Worm (Caenorhabditis elegans) whole organism, L1 larva: ENCODE data around the gene tbg-1.

Experiments used
- C34B4.2 ChIP-seq: sonication (generic microtip); optimal IDR thresholded peaks from 2 replicates; lab custom pipeline; 2017; ENCODE audit warnings: mild to moderate bottlenecking, missing genetic modification characterization, missing compliant biosample characterization
- F16B12.6 ChIP-seq: fragments of 150-350 bp; optimal IDR thresholded peaks from 2 replicates; lab custom pipeline; 2014; ENCODE audit warnings: missing biosample characterization, missing genetic modification characterization
- aha-1 ChIP-seq: fragments of 150-350 bp; optimal IDR thresholded peaks from 2 replicates; lab custom pipeline; 2014; ENCODE audit warnings: missing biosample characterization, missing genetic modification characterization
- alr-1 ChIP-seq: fragments of 200-800 bp; sonication (Bioruptor generic); optimal IDR thresholded peaks from 2 replicates; lab custom pipeline; 2018; ENCODE audit warnings: borderline replicate concordance, mild to moderate bottlenecking, missing genetic modification characterization, missing compliant biosample characterization
- blmp-1 ChIP-seq: fragments of 150-350 bp; optimal IDR thresholded peaks from 2 replicates; lab custom pipeline; 2014; ENCODE audit warnings: missing biosample characterization, missing genetic modification characterization
- ceh-8 ChIP-seq: fragments of 200-800 bp; sonication (Bioruptor generic); optimal IDR thresholded peaks from 2 replicates; lab custom pipeline; 2018; ENCODE audit warnings: mild to moderate bottlenecking, missing genetic modification characterization, moderate library complexity, missing compliant biosample characterization
- ceh-88 ChIP-seq: fragments of 200-800 bp; sonication (Bioruptor generic); IDR thresholded peaks from 2 replicates; pipeline ENCODE4 v1.3.6; 2022; ENCODE audit warnings: missing genetic modification characterization, missing compliant biosample characterization
- ceh-90 ChIP-seq: sonication (generic microtip); optimal IDR thresholded peaks from 2 replicates; lab custom pipeline; 2016; ENCODE audit warnings: missing genetic modification characterization, missing compliant biosample characterization
- dsc-1 ChIP-seq: sonication (generic microtip); optimal IDR thresholded peaks from 2 replicates; lab custom pipeline; 2016; ENCODE audit warnings: mild to moderate bottlenecking, missing genetic modification characterization, missing compliant biosample characterization
- efl-1 ChIP-seq, 4 experiments: fragments of 150-350 bp; optimal IDR thresholded peaks in 3 of 4; peaks in 1 of 4; 1 replicate in 1 of 4; 2 replicates in 3 of 4; lab custom pipeline; 2014; ENCODE audit warnings: missing biosample characterization in 2 of 4, missing genetic modification characterization in 2 of 4, missing genetic modification reagents in 2 of 4
- egl-13 ChIP-seq: sonication (generic microtip); optimal IDR thresholded peaks from 2 replicates; lab custom pipeline; 2016; ENCODE audit warnings: missing genotype, missing genetic modification reagents, missing genetic modification characterization, missing compliant biosample characterization
- elt-2 ChIP-seq: sonication (generic microtip); optimal IDR thresholded peaks from 2 replicates; lab custom pipeline; 2016; ENCODE audit warnings: missing genetic modification characterization, mild to moderate bottlenecking, inconsistent platforms, missing compliant biosample characterization, missing genetic modification reagents
- ets-5 ChIP-seq: fragments of 200-800 bp; sonication (Bioruptor generic); IDR thresholded peaks from 2 replicates; pipeline ENCODE4 v1.3.6; 2022; ENCODE audit warnings: missing genetic modification characterization, missing compliant biosample characterization
- fkh-4 ChIP-seq: sonication (generic microtip); optimal IDR thresholded peaks from 2 replicates; lab custom pipeline; 2016; ENCODE audit warnings: missing compliant biosample characterization, missing genetic modification characterization, borderline replicate concordance
- fkh-8 ChIP-seq: sonication (generic microtip); optimal IDR thresholded peaks from 2 replicates; lab custom pipeline; 2016; ENCODE audit warnings: mild to moderate bottlenecking, missing genetic modification characterization, missing compliant biosample characterization
- hpl-2 ChIP-seq: fragments of 150-350 bp; optimal IDR thresholded peaks from 2 replicates; lab custom pipeline; 2014; ENCODE audit warnings: missing biosample characterization, missing genetic modification reagents, missing genetic modification characterization
- irx-1 ChIP-seq: sonication (generic microtip); optimal IDR thresholded peaks from 2 replicates; lab custom pipeline; 2016; ENCODE audit warnings: missing genetic modification characterization, missing compliant biosample characterization
- isw-1 ChIP-seq: fragments of 200-800 bp; sonication (Bioruptor generic); IDR thresholded peaks from 2 replicates; pipeline ENCODE4 v1.3.6; 2022; ENCODE audit warnings: missing genetic modification characterization, missing compliant biosample characterization
- jun-1 ChIP-seq: fragments of 150-350 bp; optimal IDR thresholded peaks from 2 replicates; lab custom pipeline; 2014; ENCODE audit warnings: missing biosample characterization, missing genetic modification reagents, missing genetic modification characterization
- lin-13 ChIP-seq: fragments of 150-350 bp; optimal IDR thresholded peaks from 2 replicates; lab custom pipeline; 2014; ENCODE audit warnings: missing biosample characterization, missing genetic modification reagents, missing genetic modification characterization
- lin-14 ChIP-seq: fragments of 200-800 bp; sonication (Bioruptor generic); optimal IDR thresholded peaks from 2 replicates; lab custom pipeline; 2018; ENCODE audit warnings: mild to moderate bottlenecking, missing genetic modification characterization, moderate library complexity, missing compliant biosample characterization
- lin-15B ChIP-seq: fragments of 150-350 bp; sonication (generic microtip); optimal IDR thresholded peaks from 3 replicates; lab custom pipeline; 2014; ENCODE audit warnings: missing biosample characterization, missing genetic modification characterization
- lin-35 ChIP-seq, 2 experiments: fragments of 150-350 bp; optimal IDR thresholded peaks; 2 replicates each; lab custom pipeline; 2014; ENCODE audit warnings: missing biosample characterization in 2 of 2, missing genetic modification characterization in 2 of 2, missing genetic modification reagents in 2 of 2
- lin-39 ChIP-seq: fragments of 150-350 bp; optimal IDR thresholded peaks from 2 replicates; lab custom pipeline; 2014; ENCODE audit warnings: missing biosample characterization, missing genetic modification reagents, missing genetic modification characterization
- lsy-2 ChIP-seq, 2 experiments: fragments of 150-350 bp; optimal IDR thresholded peaks; 2 replicates each; lab custom pipeline; 2014; ENCODE audit warnings: missing biosample characterization in 2 of 2, missing genetic modification characterization in 2 of 2
- mdl-1 ChIP-seq, 2 experiments: fragments of 150-350 bp; optimal IDR thresholded peaks; 2 replicates each; lab custom pipeline; 2014 to 2017; ENCODE audit warnings: missing biosample characterization in 2 of 2, missing genetic modification characterization in 2 of 2, inconsistent platforms in 1 of 2
- mef-2 ChIP-seq: fragments of 150-350 bp; optimal IDR thresholded peaks from 2 replicates; lab custom pipeline; 2014; ENCODE audit warnings: missing biosample characterization, missing genetic modification characterization
- mep-1 ChIP-seq: fragments of 150-350 bp; optimal IDR thresholded peaks from 2 replicates; lab custom pipeline; 2014; ENCODE audit warnings: missing biosample characterization, missing genetic modification characterization
- nhr-11 ChIP-seq: fragments of 150-350 bp; optimal IDR thresholded peaks from 2 replicates; lab custom pipeline; 2014; ENCODE audit warnings: missing biosample characterization, missing genetic modification characterization
- nhr-12 ChIP-seq: sonication (generic microtip); optimal IDR thresholded peaks from 2 replicates; lab custom pipeline; 2017; ENCODE audit warnings: missing biosample characterization, missing genetic modification characterization
- nhr-237 ChIP-seq: fragments of 150-350 bp; optimal IDR thresholded peaks from 2 replicates; lab custom pipeline; 2014; ENCODE audit warnings: missing biosample characterization, missing genetic modification characterization
- nhr-28 ChIP-seq: fragments of 150-350 bp; optimal IDR thresholded peaks from 2 replicates; lab custom pipeline; 2014; ENCODE audit warnings: missing biosample characterization, missing genetic modification characterization
- nhr-47 ChIP-seq: sonication (generic microtip); optimal IDR thresholded peaks from 2 replicates; lab custom pipeline; 2016; ENCODE audit warnings: mild to moderate bottlenecking, missing genetic modification characterization, moderate library complexity, missing compliant biosample characterization
- nhr-71 ChIP-seq: sonication (generic microtip); optimal IDR thresholded peaks from 2 replicates; lab custom pipeline; 2016; ENCODE audit warnings: mild to moderate bottlenecking, missing genetic modification characterization, moderate library complexity, missing compliant biosample characterization
- nhr-76 ChIP-seq: sonication (generic microtip); optimal IDR thresholded peaks from 2 replicates; lab custom pipeline; 2017; ENCODE audit warnings: missing biosample characterization, missing genetic modification characterization
- nhr-77 ChIP-seq: fragments of 150-350 bp; optimal IDR thresholded peaks from 2 replicates; lab custom pipeline; 2014; ENCODE audit warnings: missing biosample characterization, missing genetic modification characterization
- nhr-85 ChIP-seq: sonication (generic microtip); peaks from one replicate; lab custom pipeline; 2016; ENCODE audit warnings: missing genetic modification characterization, inconsistent platforms, missing compliant biosample characterization
- skn-1 ChIP-seq: fragments of 150-350 bp; optimal IDR thresholded peaks from 2 replicates; lab custom pipeline; 2014; ENCODE audit warnings: missing biosample characterization, missing genetic modification characterization
- snu-23 ChIP-seq: sonication (generic microtip); optimal IDR thresholded peaks from 2 replicates; lab custom pipeline; 2016; ENCODE audit warnings: missing genetic modification characterization, missing compliant biosample characterization
- sox-4 ChIP-seq: sonication (generic microtip); optimal IDR thresholded peaks from 2 replicates; lab custom pipeline; 2016; ENCODE audit warnings: missing genetic modification characterization, missing compliant biosample characterization
- sptf-1 ChIP-seq: fragments of 150-350 bp; optimal IDR thresholded peaks from 2 replicates; lab custom pipeline; 2014; ENCODE audit warnings: missing biosample characterization, missing genetic modification characterization
- tbx-2 ChIP-seq: sonication (generic microtip); optimal IDR thresholded peaks from 2 replicates; lab custom pipeline; 2016; ENCODE audit warnings: missing genetic modification characterization, missing compliant biosample characterization
- tlp-1 ChIP-seq: fragments of 150-350 bp; optimal IDR thresholded peaks from 2 replicates; lab custom pipeline; 2014; ENCODE audit warnings: missing biosample characterization, missing genetic modification characterization
- unc-62 ChIP-seq: fragments of 150-350 bp; optimal IDR thresholded peaks from 2 replicates; lab custom pipeline; 2014; ENCODE audit warnings: missing biosample characterization, missing genetic modification reagents, missing genetic modification characterization
- xbp-1 ChIP-seq: sonication (generic microtip); optimal IDR thresholded peaks from 2 replicates; lab custom pipeline; 2016; ENCODE audit warnings: missing genetic modification characterization, missing compliant biosample characterization
- zag-1 ChIP-seq: fragments of 150-350 bp; optimal IDR thresholded peaks from 2 replicates; lab custom pipeline; 2014; ENCODE audit warnings: missing biosample characterization, missing genetic modification characterization
- zip-4 ChIP-seq: fragments of 200-800 bp; sonication (Bioruptor generic); optimal IDR thresholded peaks from 2 replicates; lab custom pipeline; 2018; ENCODE audit warnings: mild to moderate bottlenecking, missing genetic modification characterization, moderate library complexity, missing compliant biosample characterization

tbg-1 gene

ce11 chrIII:9629054-9629453 is at the start of gene tbg-1:
tbg-1 (minus strand) TSS chrIII:9629154.
- no peak for TF ChIP-seq lin-35 (GFP tag; optimal IDR thresholded peaks at IDR 0.05; lab: Kevin White, UChicago)
- no peak for TF ChIP-seq ceh-8
- no peak for TF ChIP-seq ceh-88
- no peak for TF ChIP-seq aha-1 (tag; lab: Kevin White, UChicago)
- no peak for TF ChIP-seq egl-13 (tag; lab: Kevin White, UChicago)
- no peak for TF ChIP-seq nhr-76 (tag; lab: Kevin White, UChicago)
- no peak for TF ChIP-seq tlp-1
- no peak for TF ChIP-seq unc-62 (GFP tag; lab: Kevin White, UChicago)
- TF ChIP-seq irx-1 (tag; lab: Kevin White, UChicago), result no peak
- TF ChIP-seq nhr-237 (tag; lab: Kevin White, UChicago), result no peak
- no peak for TF ChIP-seq dsc-1
- TF ChIP-seq nhr-28 (tag; lab: Kevin White, UChicago), result no peak
- TF ChIP-seq nhr-85, result no peak
- TF ChIP-seq hpl-2 (GFP tag; lab: Kevin White, UChicago), result no peak
- TF ChIP-seq ceh-90, result no peak
- no peak for TF ChIP-seq sptf-1 (tag; lab: Kevin White, UChicago)
- no peak for TF ChIP-seq zag-1 (tag; lab: Kevin White, UChicago)
- no peak for TF ChIP-seq elt-2 (tag; lab: Kevin White, UChicago)
- no peak for TF ChIP-seq mep-1 (tag; lab: Kevin White, UChicago)
- no peak for TF ChIP-seq xbp-1

ce11 chrIII:9669546-9669945 is 40.6 kb upstream of the tbg-1 start:
- TF ChIP-seq mef-2 (tag; lab: Kevin White, UChicago) (no peak), ceh-90 (no peak), lsy-2 (tag; optimal IDR thresholded peaks at IDR 0.05; lab: Kevin White, UChicago) (no peak), mep-1 (tag; lab: Kevin White, UChicago) (no peak), dsc-1 (peak; percentile 70), jun-1 (tag; lab: Kevin White, UChicago) (no peak), isw-1 (GFP tag; lab: Robert Waterston, UW) (no peak), lin-15B (tag; lab: Kevin White, UChicago) (no peak), nhr-47 (tag; lab: Kevin White, UChicago) (peak; percentile 44), egl-13 (tag; lab: Kevin White, UChicago) (no peak), snu-23 (no peak), tbx-2 (tag; lab: Kevin White, UChicago) (no peak), nhr-71 (tag; lab: Kevin White, UChicago) (peak; percentile 71), fkh-8 (tag; lab: Kevin White, UChicago) (peak; percentile 59), lin-14 (no peak), nhr-237 (tag; lab: Kevin White, UChicago) (no peak)

- TF ChIP-seq egl-13 (tag; lab: Kevin White, UChicago) (peak; percentile 60), mdl-1 (tag; optimal IDR thresholded peaks at IDR 0.05; lab: Kevin White, UChicago) (peak; percentile 36 to 61), fkh-8 (tag; lab: Kevin White, UChicago) (peak; percentile 84), xbp-1 (peak; percentile 23), lin-13 (GFP tag; lab: Kevin White, UChicago) (no peak), tlp-1 (no peak), F16B12.6 (peak; percentile 23), unc-62 (GFP tag; lab: Kevin White, UChicago) (no peak), sox-4 (tag; lab: Kevin White, UChicago) (no peak), lin-39 (tag; lab: Kevin White, UChicago) (no peak), mef-2 (tag; lab: Kevin White, UChicago) (no peak), efl-1 (optimal IDR thresholded peaks at IDR 0.05; lab: Kevin White, UChicago) (peak; percentile 44 to 61), efl-1 (GFP tag; optimal IDR thresholded peaks at IDR 0.05 in 1 of 2; lab: Kevin White, UChicago) (peak; percentile 24 to 93), irx-1 (tag; lab: Kevin White, UChicago) (peak; percentile 50), blmp-1 (tag; lab: Kevin White, UChicago) (peak; percentile 41), ets-5 (no peak), nhr-237 (tag; lab: Kevin White, UChicago) (no peak), fkh-4 (no peak), nhr-77 (peak; percentile 69), lin-15B (tag; lab: Kevin White, UChicago) (no peak), zip-4 (GFP tag; lab: Kevin White, UChicago) (no peak), skn-1 (tag; lab: Kevin White, UChicago) (no peak), nhr-11 (tag; lab: Kevin White, UChicago) (no peak), lsy-2 (tag; optimal IDR thresholded peaks at IDR 0.05; lab: Kevin White, UChicago) (peak; percentile 44 to 67), nhr-12 (tag; lab: Kevin White, UChicago) (no peak), lin-14 (peak; percentile 96), C34B4.2 (tag; lab: Kevin White, UChicago) (no peak), nhr-28 (tag; lab: Kevin White, UChicago) (no peak), nhr-71 (tag; lab: Kevin White, UChicago) (peak; percentile 83), nhr-47 (tag; lab: Kevin White, UChicago) (peak; percentile 73), alr-1 (no peak)
Measured at ce11 chrIII:9667591-9668265, 38.8 kb upstream of the tbg-1 start, which contains the start of gene C07A9.9. C07A9.9 (minus strand) TSS chrIII:9667641.
